Worm (Caenorhabditis elegans) whole organism, L4 larva: ENCODE data around the gene scl-27.

Experiments used
- hmg-1.1 ChIP-seq: fragments of 200-800 bp; sonication (Bioruptor generic); IDR thresholded peaks from 2 replicates; pipeline ENCODE4 v1.3.6; 2022; ENCODE audit warnings: missing genetic modification reagents, missing genetic modification characterization, missing compliant biosample characterization
- nhr-11 ChIP-seq: fragments of 150-350 bp; optimal IDR thresholded peaks from 2 replicates; lab custom pipeline; 2014; ENCODE audit warnings: missing biosample characterization, missing genetic modification characterization
- nhr-6 ChIP-seq: fragments of 150-350 bp; optimal IDR thresholded peaks from 2 replicates; lab custom pipeline; 2014; ENCODE audit warnings: missing biosample characterization, missing genetic modification characterization
- skn-1 ChIP-seq: fragments of 150-350 bp; optimal IDR thresholded peaks from 2 replicates; lab custom pipeline; 2014; ENCODE audit warnings: missing biosample characterization, missing genetic modification characterization

DNA sequence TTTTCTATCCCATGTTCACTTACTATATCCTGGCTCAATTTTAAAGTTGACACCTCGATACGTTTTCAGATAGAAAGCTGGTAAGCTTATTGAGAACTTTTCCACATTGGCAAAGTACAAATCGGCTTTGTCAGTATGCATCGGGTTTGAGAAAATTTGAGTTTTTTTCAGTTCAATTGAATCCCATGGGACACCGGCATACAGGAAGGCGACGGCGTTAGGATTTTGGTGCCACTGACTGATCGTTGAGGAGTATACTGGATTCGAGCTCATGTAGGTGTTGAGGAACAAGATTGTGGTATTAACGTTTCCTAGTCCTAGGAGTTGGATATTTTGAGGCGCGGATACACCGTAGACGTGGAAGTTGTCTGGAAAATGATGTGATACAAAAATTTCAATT, 13.0 kb downstream of the scl-27 start:
- no peak for TF ChIP-seq nhr-11 (tag; lab: Kevin White, UChicago)
- TF ChIP-seq hmg-1.1 (GFP tag; lab: Robert Waterston, UW), result no peak
- no peak for TF ChIP-seq nhr-6 (tag; lab: Kevin White, UChicago)
- TF ChIP-seq skn-1 (tag; lab: Kevin White, UChicago), result no peak
